Worm (Caenorhabditis elegans): ENCODE data around the gene nmur-2.

DNA sequence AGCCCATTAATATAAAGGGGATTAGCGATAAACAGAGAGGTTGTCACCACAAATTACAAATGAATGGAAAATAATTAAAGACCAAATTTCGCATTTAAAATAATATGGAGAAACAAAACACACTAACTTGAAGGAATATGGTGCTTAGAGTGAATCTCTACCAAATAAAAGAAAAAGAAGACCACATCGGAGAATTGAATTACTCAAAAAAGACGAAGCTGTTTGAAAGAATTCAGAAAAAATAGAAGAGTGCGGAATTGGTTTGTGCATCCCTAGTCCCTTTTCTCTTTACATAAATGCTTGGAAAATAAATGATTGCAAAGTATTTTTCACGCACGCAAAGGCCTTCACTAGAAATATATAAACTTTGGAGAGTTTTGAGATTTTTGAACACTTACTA is 50.9 kb downstream of the nmur-2 start:
- no peak for TF ChIP-seq fkh-10 (GFP tag; optimal IDR thresholded peaks at IDR 0.05)
- no peak for TF ChIP-seq lin-39 (tag; optimal IDR thresholded peaks at IDR 0.05)
- no peak for TF ChIP-seq nhr-237 (tag; optimal IDR thresholded peaks at IDR 0.05)
- TF ChIP-seq unc-62 (GFP tag; optimal IDR thresholded peaks at IDR 0.05 in 1 of 2): no peak
- TF ChIP-seq unc-62 (tag; optimal IDR thresholded peaks at IDR 0.05): no peak
- no peak for TF ChIP-seq Y105C5A.15 (GFP tag; IDR thresholded peaks at IDR 0.05)
- TF ChIP-seq egl-43 (GFP tag; IDR thresholded peaks at IDR 0.05): no peak
- TF ChIP-seq R02D3.7 (tag; optimal IDR thresholded peaks at IDR 0.05): no peak
- TF ChIP-seq nhr-11 (tag; optimal IDR thresholded peaks at IDR 0.05): no peak
- TF ChIP-seq unc-39 (tag; optimal IDR thresholded peaks at IDR 0.05): no peak
- no peak for TF ChIP-seq ama-1 (optimal IDR thresholded peaks at IDR 0.05)
- no peak for TF ChIP-seq Y48G9A.11 (GFP tag; IDR thresholded peaks at IDR 0.05)

Data from whole organism, L4 larva.